Fruit fly (Drosophila melanogaster) whole organism, embryonic: ENCODE measurements around the gene Slimp.

Experiments
- ATbp ChIP-seq: fragments of 200-800 bp; sonication (Bioruptor generic); optimal IDR thresholded peaks from 2 replicates; lab custom pipeline; 2017; ENCODE audit warnings: missing biosample characterization, mild to moderate bottlenecking, missing genetic modification characterization, missing genetic modification reagents
- CG10209 ChIP-seq: fragments of 200-800 bp; sonication (Bioruptor generic); optimal IDR thresholded peaks from 3 replicates; lab custom pipeline; 2017; ENCODE audit warnings: missing biosample characterization, mild to moderate bottlenecking, missing genetic modification characterization, missing genetic modification reagents
- CG11456 ChIP-seq: fragments of 200-800 bp; sonication (Bioruptor generic); IDR thresholded peaks from 3 replicates; pipeline ENCODE4 v1.3.6; 2022; ENCODE audit warnings: missing biosample characterization, missing genetic modification characterization
- CG12744 ChIP-seq: fragments of 200-800 bp; sonication (Bioruptor generic); optimal IDR thresholded peaks from 2 replicates; lab custom pipeline; 2016; ENCODE audit warnings: missing biosample characterization, missing genetic modification characterization
- CG12942 ChIP-seq: fragments of 200-800 bp; sonication (Bioruptor generic); optimal IDR thresholded peaks from 3 replicates; lab custom pipeline; 2016; ENCODE audit warnings: missing biosample characterization, missing genetic modification characterization
- CG13296 ChIP-seq: fragments of 200-800 bp; sonication (Bioruptor generic); optimal IDR thresholded peaks from 3 replicates; lab custom pipeline; 2018; ENCODE audit warnings: missing biosample characterization, mild to moderate bottlenecking, missing genetic modification characterization
- CG14710 ChIP-seq: fragments of 200-800 bp; sonication (Bioruptor generic); optimal IDR thresholded peaks from 3 replicates; lab custom pipeline; 2019; ENCODE audit warnings: missing biosample characterization, mild to moderate bottlenecking, missing genetic modification characterization, moderate library complexity
- CG15073 ChIP-seq: fragments of 200-800 bp; sonication (Bioruptor generic); optimal IDR thresholded peaks from 2 replicates; lab custom pipeline; 2016; ENCODE audit warnings: missing biosample characterization, missing genetic modification characterization
- CG15269 ChIP-seq: fragments of 200-800 bp; sonication (Bioruptor generic); optimal IDR thresholded peaks from 2 replicates; lab custom pipeline; 2018; ENCODE audit warnings: missing biosample characterization, mild to moderate bottlenecking, missing genetic modification characterization, moderate library complexity
- CG1603 ChIP-seq: fragments of 200-800 bp; sonication (Bioruptor generic); optimal IDR thresholded peaks from 2 replicates; lab custom pipeline; 2019; ENCODE audit warnings: missing biosample characterization, mild to moderate bottlenecking, missing genetic modification characterization, moderate library complexity
- CG1647 ChIP-seq: fragments of 200-800 bp; sonication (Bioruptor generic); optimal IDR thresholded peaks from 3 replicates; lab custom pipeline; 2016; ENCODE audit warnings: missing biosample characterization, missing genetic modification characterization
- CG17186 ChIP-seq: fragments of 200-800 bp; sonication (Bioruptor generic); optimal IDR thresholded peaks from 3 replicates; lab custom pipeline; 2017; ENCODE audit warnings: missing biosample characterization, missing genetic modification reagents, missing genetic modification characterization
- CG17829 ChIP-seq: fragments of 200-800 bp; optimal IDR thresholded peaks from 2 replicates; lab custom pipeline; 2019; ENCODE audit warnings: missing biosample characterization, mild to moderate bottlenecking, missing genetic modification characterization, moderate library complexity
- CG17912 ChIP-seq: fragments of 200-800 bp; sonication (Bioruptor generic); optimal IDR thresholded peaks from 2 replicates; lab custom pipeline; 2018; ENCODE audit warnings: missing biosample characterization, mild to moderate bottlenecking, missing genetic modification characterization
- CG1832 ChIP-seq: fragments of 200-800 bp; sonication (Bioruptor generic); optimal IDR thresholded peaks from 2 replicates; lab custom pipeline; 2017; ENCODE audit warnings: missing biosample characterization, mild to moderate bottlenecking, missing genetic modification characterization, inconsistent platforms
- CG2202 ChIP-seq: fragments of 200-800 bp; sonication (Bioruptor generic); optimal IDR thresholded peaks from 2 replicates; lab custom pipeline; 2018; ENCODE audit warnings: missing biosample characterization, mild to moderate bottlenecking, missing genetic modification characterization
- CG2712 ChIP-seq: fragments of 200-800 bp; optimal IDR thresholded peaks from 3 replicates; lab custom pipeline; 2019; ENCODE audit warnings: missing biosample characterization, mild to moderate bottlenecking, missing genetic modification characterization, moderate library complexity
- CG2875 ChIP-seq: fragments of 200-800 bp; sonication (Bioruptor generic); optimal IDR thresholded peaks from 2 replicates; lab custom pipeline; 2017; ENCODE audit warnings: missing biosample characterization, mild to moderate bottlenecking, missing genetic modification characterization, missing genetic modification reagents
- CG34376 ChIP-seq: fragments of 200-800 bp; sonication (Bioruptor generic); optimal IDR thresholded peaks from 2 replicates; lab custom pipeline; 2018; ENCODE audit warnings: missing biosample characterization, mild to moderate bottlenecking, missing genetic modification characterization
- CG3838 ChIP-seq: fragments of 200-800 bp; sonication (Bioruptor generic); optimal IDR thresholded peaks from 3 replicates; lab custom pipeline; 2016; ENCODE audit warnings: missing biosample characterization, missing genetic modification characterization
- CG7745 ChIP-seq: fragments of 200-800 bp; sonication (Bioruptor generic); optimal IDR thresholded peaks from 2 replicates; lab custom pipeline; 2018; ENCODE audit warnings: missing biosample characterization, mild to moderate bottlenecking, missing genetic modification characterization, moderate library complexity
- CG7839 ChIP-seq: fragments of 200-800 bp; sonication (Bioruptor generic); optimal IDR thresholded peaks from 3 replicates; lab custom pipeline; 2018; ENCODE audit warnings: missing biosample characterization, mild to moderate bottlenecking, missing genetic modification characterization, moderate library complexity
- CG7963 ChIP-seq: fragments of 200-800 bp; sonication (Bioruptor generic); IDR thresholded peaks from 3 replicates; pipeline ENCODE4 v1.3.6; 2022; ENCODE audit warnings: missing biosample characterization, missing genetic modification characterization; ENCODE audit not compliant: partially characterized antibody
- CG9797 ChIP-seq: fragments of 200-800 bp; sonication (Bioruptor generic); optimal IDR thresholded peaks from 3 replicates; lab custom pipeline; 2018; ENCODE audit warnings: missing biosample characterization, mild to moderate bottlenecking, missing genetic modification characterization
- CHES-1-like ChIP-seq: fragments of 200-800 bp; sonication (Bioruptor generic); optimal IDR thresholded peaks from 2 replicates; lab custom pipeline; 2016; ENCODE audit warnings: missing biosample characterization, missing genetic modification characterization
- Deaf1 ChIP-seq: fragments of 200-800 bp; optimal IDR thresholded peaks from 3 replicates; lab custom pipeline; 2019; ENCODE audit warnings: missing biosample characterization, mild to moderate bottlenecking, missing genetic modification characterization, moderate library complexity
- Dek ChIP-seq: fragments of 200-800 bp; sonication (Bioruptor generic); optimal IDR thresholded peaks from 3 replicates; lab custom pipeline; 2019; ENCODE audit warnings: missing biosample characterization, mild to moderate bottlenecking, missing genetic modification characterization, moderate library complexity
- HHEX ChIP-seq: fragments of 200-800 bp; sonication (Bioruptor generic); optimal IDR thresholded peaks from 3 replicates; lab custom pipeline; 2017; ENCODE audit warnings: missing biosample characterization, mild to moderate bottlenecking, missing genetic modification characterization, missing genetic modification reagents
- HmgZ ChIP-seq: fragments of 200-800 bp; sonication (Bioruptor generic); optimal IDR thresholded peaks from 2 replicates; lab custom pipeline; 2018; ENCODE audit warnings: missing biosample characterization, mild to moderate bottlenecking, missing genetic modification characterization
- MESR4 ChIP-seq: fragments of 200-800 bp; sonication (Bioruptor generic); optimal IDR thresholded peaks from 2 replicates; lab custom pipeline; 2018; ENCODE audit warnings: missing biosample characterization, mild to moderate bottlenecking, missing genetic modification characterization, moderate library complexity
- Mad ChIP-seq: fragments of 200-800 bp; sonication (Bioruptor generic); optimal IDR thresholded peaks from 2 replicates; lab custom pipeline; 2016; ENCODE audit warnings: missing biosample characterization, missing genetic modification characterization
- Med ChIP-seq: fragments of 200-800 bp; sonication (Bioruptor generic); peaks from one replicate; lab custom pipeline; 2016; ENCODE audit warnings: missing biosample characterization, missing genetic modification characterization, mild to moderate bottlenecking, inconsistent platforms, moderate library complexity
- NC2β ChIP-seq: fragments of 200-800 bp; sonication (Bioruptor generic); optimal IDR thresholded peaks from 2 replicates; lab custom pipeline; 2016; ENCODE audit warnings: missing biosample characterization, missing genetic modification characterization
- Optix ChIP-seq: fragments of 200-800 bp; sonication (Bioruptor generic); IDR thresholded peaks from 3 replicates; pipeline ENCODE4 v1.3.6; 2022; ENCODE audit warnings: missing biosample characterization, missing genetic modification characterization
- YL-1 ChIP-seq: fragments of 200-800 bp; sonication (Bioruptor generic); optimal IDR thresholded peaks from 3 replicates; lab custom pipeline; 2017; ENCODE audit warnings: missing biosample characterization, mild to moderate bottlenecking, missing genetic modification characterization
- abd-A ChIP-seq: fragments of 200-800 bp; sonication (Bioruptor generic); optimal IDR thresholded peaks from 3 replicates; lab custom pipeline; 2019; ENCODE audit warnings: missing biosample characterization, mild to moderate bottlenecking, missing genetic modification characterization, moderate library complexity
- bowl ChIP-seq: fragments of 200-800 bp; sonication (Bioruptor generic); IDR thresholded peaks from 2 replicates; pipeline ENCODE4 v1.3.6; 2022; ENCODE audit warnings: missing biosample characterization, missing genetic modification characterization
- croc ChIP-seq: fragments of 200-800 bp; sonication (Bioruptor generic); conservative IDR thresholded peaks from 3 replicates; pipeline ENCODE4 v1.3.6; 2022; ENCODE audit warnings: missing biosample characterization, missing genetic modification characterization
- esg ChIP-seq: fragments of 200-800 bp; sonication (Bioruptor generic); conservative IDR thresholded peaks from 2 replicates; pipeline ENCODE4 v1.3.6; 2022; ENCODE audit warnings: missing biosample characterization, missing genetic modification characterization
- gt ChIP-seq: fragments of 200-800 bp; sonication (Bioruptor generic); IDR thresholded peaks from 2 replicates; pipeline ENCODE4 v1.3.6; 2022; ENCODE audit warnings: missing biosample characterization, missing genetic modification characterization
- hb ChIP-seq: fragments of 200-800 bp; sonication (Bioruptor generic); IDR thresholded peaks from 3 replicates; pipeline ENCODE4 v1.3.6; 2022; ENCODE audit warnings: missing biosample characterization, missing genetic modification characterization; ENCODE audit not compliant: partially characterized antibody
- jing ChIP-seq: fragments of 200-800 bp; sonication (Bioruptor generic); optimal IDR thresholded peaks from 2 replicates; lab custom pipeline; 2018; ENCODE audit warnings: missing biosample characterization, mild to moderate bottlenecking, missing genetic modification characterization
- luna ChIP-seq: fragments of 200-800 bp; sonication (Bioruptor generic); optimal IDR thresholded peaks from 2 replicates; lab custom pipeline; 2016; ENCODE audit warnings: missing biosample characterization, missing genetic modification characterization
- nmo ChIP-seq: fragments of 200-800 bp; sonication (Bioruptor generic); optimal IDR thresholded peaks from 2 replicates; lab custom pipeline; 2018; ENCODE audit warnings: missing biosample characterization, mild to moderate bottlenecking, missing genetic modification characterization, moderate library complexity
- oc ChIP-seq: fragments of 200-800 bp; sonication (Bioruptor generic); optimal IDR thresholded peaks from 2 replicates; lab custom pipeline; 2018; ENCODE audit warnings: missing biosample characterization, mild to moderate bottlenecking, missing genetic modification characterization, moderate library complexity
- pita ChIP-seq: fragments of 200-800 bp; sonication (Bioruptor generic); optimal IDR thresholded peaks from 2 replicates; lab custom pipeline; 2017; ENCODE audit warnings: missing biosample characterization, mild to moderate bottlenecking, missing genetic modification characterization
- prd ChIP-seq, 3 experiments: fragments of >200 bp in 2 of 3; fragments of 200-800 bp in 1 of 3; sonication (Bioruptor generic) in 1 of 3; optimal IDR thresholded peaks in 2 of 3; IDR thresholded peaks in 1 of 3; 2 replicates in 2 of 3; 3 replicates in 1 of 3; pipeline versions ENCODE4 v1.3.6 to Lab custom; 2017 to 2022; ENCODE audit warnings: missing biosample characterization in 1 of 3, missing genetic modification characterization in 1 of 3
- tx ChIP-seq: fragments of 200-800 bp; sonication (Bioruptor generic); optimal IDR thresholded peaks from 2 replicates; lab custom pipeline; 2016; ENCODE audit warnings: missing biosample characterization, missing genetic modification characterization
- zf30C ChIP-seq: fragments of 200-800 bp; sonication (Bioruptor generic); optimal IDR thresholded peaks from 3 replicates; lab custom pipeline; 2018; ENCODE audit warnings: missing biosample characterization, mild to moderate bottlenecking, missing genetic modification characterization

Gene Slimp

DNA sequence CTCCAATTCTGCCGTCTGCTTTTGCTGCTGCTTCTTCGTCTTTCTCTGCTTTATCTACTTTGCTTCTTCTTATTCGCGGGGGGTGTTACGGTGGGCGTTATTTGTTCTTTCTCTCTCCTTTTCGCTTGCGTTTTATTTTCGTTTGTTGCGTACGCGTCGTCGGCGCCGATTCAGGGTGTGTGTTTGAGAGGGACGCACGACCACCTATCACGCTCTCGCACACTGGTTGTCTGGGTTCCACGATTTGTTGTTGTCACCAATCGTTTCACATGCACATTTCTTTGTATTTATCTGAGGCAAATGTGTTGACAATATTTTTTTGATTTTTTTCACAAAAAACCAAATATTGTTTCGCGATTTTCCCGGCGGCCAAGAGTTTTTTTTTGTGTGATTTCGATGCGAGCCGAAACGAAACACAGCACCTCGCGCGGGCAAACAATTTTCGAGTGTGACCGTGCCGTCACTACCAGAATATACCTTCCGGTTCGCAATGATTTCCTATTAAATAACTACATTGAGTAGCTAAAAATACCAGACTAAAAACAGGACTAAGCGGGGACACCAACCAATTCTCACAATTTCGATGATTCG lies 43.4 kb downstream of the Slimp start, which contains the start of gene Syx1A (continued):
- TF ChIP-seq Dek (tag; lab: Kevin White, UChicago) (no peak), CG7963 (GFP tag; lab: Robert Waterston, UW) (no peak), CG15269 (tag; lab: Kevin White, UChicago) (peak; percentile 33), CHES-1-like (GFP tag; lab: Kevin White, UChicago) (peak; percentile 43), croc (GFP tag; lab: Robert Waterston, UW) (no peak), CG2712 (tag; lab: Kevin White, UChicago) (peak; percentile 29), jing (GFP tag; lab: Kevin White, UChicago) (no peak), CG10209 (GFP tag; lab: Kevin White, UChicago) (no peak), CG2875 (peak; percentile 3), YL-1 (GFP tag; lab: Kevin White, UChicago) (peak; percentile 27), CG7839 (tag; lab: Kevin White, UChicago) (peak; percentile 25), CG1832 (GFP tag; lab: Kevin White, UChicago) (peak; percentile 85), CG1603 (peak; percentile 75), CG17912 (GFP tag; lab: Kevin White, UChicago) (peak; percentile 22), CG15073 (GFP tag; lab: Kevin White, UChicago) (no peak), hb (no peak), CG12942 (no peak), zf30C (GFP tag; lab: Kevin White, UChicago) (no peak), CG11456 (GFP tag; lab: Robert Waterston, UW) (no peak), abd-A (peak; percentile 25), luna (GFP tag; lab: Kevin White, UChicago) (no peak), CG12744 (GFP tag; lab: Kevin White, UChicago) (no peak), NC2β (peak; percentile 13), nmo (GFP tag; lab: Kevin White, UChicago) (peak; percentile 29), HmgZ (peak; percentile 30), oc (no peak), tx (no peak), ATbp (GFP tag; lab: Kevin White, UChicago) (no peak), esg (GFP tag; lab: Robert Waterston, UW) (no peak), MESR4 (peak; percentile 54), CG3838 (GFP tag; lab: Kevin White, UChicago) (peak; percentile 65), CG9797 (GFP tag; lab: Kevin White, UChicago) (peak; percentile 94), CG7745 (no peak), CG1647 (GFP tag; lab: Kevin White, UChicago) (no peak), CG17829 (tag; lab: Kevin White, UChicago) (peak; percentile 64), Optix (GFP tag; lab: Robert Waterston, UW) (no peak), CG13296 (GFP tag; lab: Kevin White, UChicago) (peak; percentile 46), HHEX (peak; percentile 13), Med (GFP tag; lab: Kevin White, UChicago) (peak; percentile 82), bowl (no peak), CG34376 (peak; percentile 26), prd (optimal IDR thresholded peaks at IDR 0.05; lab: Kevin White, UChicago) (no peak), prd (GFP tag; IDR thresholded peaks at IDR 0.05; lab: Robert Waterston, UW) (no peak), Mad (peak; percentile 0), pita (GFP tag; lab: Kevin White, UChicago) (peak; percentile 70), CG17186 (peak; percentile 23), Deaf1 (peak; percentile 67), gt (GFP tag; lab: Robert Waterston, UW) (no peak), CG14710 (tag; lab: Kevin White, UChicago) (peak; percentile 27), CG2202 (peak; percentile 11)
